Fruit fly (Drosophila melanogaster): ENCODE results near the gene rdgC.

DNA sequence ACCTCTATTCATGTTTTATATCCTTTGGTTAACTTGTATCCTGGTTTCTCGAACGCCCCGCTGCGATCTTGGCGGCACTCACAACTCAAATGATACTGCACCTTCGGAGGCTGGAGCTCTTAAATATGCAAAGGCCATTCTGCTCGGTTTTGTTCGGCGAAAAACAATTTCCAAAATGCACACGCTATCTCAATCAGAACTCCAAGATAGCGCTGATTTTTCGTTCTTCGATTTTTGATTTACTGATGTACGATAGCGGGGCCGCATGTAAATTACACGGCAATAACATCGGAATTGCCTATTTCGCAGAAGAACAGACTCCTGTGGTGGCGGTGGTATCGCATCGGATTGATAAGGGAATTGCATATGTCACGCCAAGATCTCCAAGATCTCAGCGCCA, 35.9 kb upstream of the rdgC start, which contains the start of gene CG7017:
- no peak for TF ChIP-seq Snoo (tag; optimal IDR thresholded peaks at IDR 0.05)
- TF ChIP-seq CG14655 (GFP tag; optimal IDR thresholded peaks at IDR 0.05), result no peak
- no peak for TF ChIP-seq CG32121 (GFP tag; IDR thresholded peaks at IDR 0.05)
- TF ChIP-seq Pif1B (GFP tag; optimal IDR thresholded peaks at IDR 0.05), result no peak
- TF ChIP-seq CG34367 (tag; optimal IDR thresholded peaks at IDR 0.05), result no peak
- TF ChIP-seq EcR (GFP tag; optimal IDR thresholded peaks at IDR 0.05), result no peak
- no peak for TF ChIP-seq CG15710 (tag; optimal IDR thresholded peaks at IDR 0.05)
- no peak for TF ChIP-seq CG17806 (tag; optimal IDR thresholded peaks at IDR 0.05)
